Worm (Caenorhabditis elegans): ENCODE results near the gene F54F7.8.

Gene F54F7.8

DNA sequence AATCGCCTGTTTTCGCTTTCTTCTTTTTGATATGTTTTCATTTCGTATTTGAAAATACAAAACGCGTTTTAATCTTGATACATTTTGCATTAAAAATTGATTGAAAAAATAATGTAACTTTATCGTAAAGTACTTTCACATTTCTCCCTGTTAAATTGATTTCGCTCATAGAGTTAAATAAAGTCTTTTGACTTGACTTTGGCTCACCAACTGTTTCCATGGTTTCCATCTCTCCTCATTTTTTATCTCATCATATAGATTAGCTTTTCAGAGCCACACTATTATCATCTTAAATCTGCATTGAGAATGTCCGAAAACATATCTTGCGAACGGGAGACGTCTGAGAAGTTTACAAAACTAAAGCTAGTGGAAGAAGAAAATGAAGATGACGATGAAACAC, 8.5 kb upstream of the F54F7.8 start, which contains the start of gene F54F7.10:
Gene F54F7.10 (plus strand): TSS at position 301 of the 400 bp plus-strand sequence.
- TF ChIP-seq mab-5 (tag; optimal IDR thresholded peaks at IDR 0.05) (no peak), M03D4.4 (tag; optimal IDR thresholded peaks at IDR 0.05) (no peak), ces-1 (GFP tag; optimal IDR thresholded peaks at IDR 0.05) (no peak), nhr-237 (tag; optimal IDR thresholded peaks at IDR 0.05) (no peak), nhr-12 (tag; optimal IDR thresholded peaks at IDR 0.05) (no peak), nhr-76 (tag; optimal IDR thresholded peaks at IDR 0.05) (no peak), lsy-2 (tag; optimal IDR thresholded peaks at IDR 0.05) (no peak)

DNA sequence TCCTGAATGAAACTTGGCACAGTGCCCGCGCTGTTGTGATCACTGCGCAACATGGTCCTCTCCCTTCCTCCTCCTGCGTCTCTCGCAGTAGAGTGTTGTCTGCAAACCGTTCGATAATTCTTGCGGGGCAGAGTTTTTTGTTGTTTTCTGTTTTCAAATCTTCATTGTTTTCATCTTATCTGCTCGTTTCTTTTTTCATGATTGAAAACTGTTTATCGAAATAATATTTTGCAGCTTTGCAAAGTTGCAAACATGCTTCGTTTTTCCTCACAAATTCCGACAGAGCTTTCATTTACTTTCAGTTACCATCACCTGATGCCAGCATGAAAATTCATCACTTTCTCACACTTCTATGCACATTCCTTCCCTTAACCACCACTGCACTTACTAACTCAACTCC, 2.4 kb upstream of the F54F7.8 start, which contains the start of gene mes-1:
Gene mes-1 (plus strand): TSS at position 301 of the 400 bp plus-strand sequence.
- TF ChIP-seq nhr-28 (tag; optimal IDR thresholded peaks at IDR 0.05) (no peak), M03D4.4 (tag; optimal IDR thresholded peaks at IDR 0.05) (no peak), unc-120 (tag; optimal IDR thresholded peaks at IDR 0.05; ENCODE audit: poor library complexity, severe bottlenecking) (no peak), tbx-8 (GFP tag; optimal IDR thresholded peaks at IDR 0.05) (no peak), unc-62 (GFP tag; optimal IDR thresholded peaks at IDR 0.05) (no peak), sptf-1 (tag; optimal IDR thresholded peaks at IDR 0.05) (no peak), lsy-2 (tag; optimal IDR thresholded peaks at IDR 0.05) (no peak), elt-1 (tag; optimal IDR thresholded peaks at IDR 0.05; ENCODE audit: borderline replicate concordance, insufficient read depth) (no peak), cnd-1 (tag; optimal IDR thresholded peaks at IDR 0.05) (no peak), lin-13 (tag; optimal IDR thresholded peaks at IDR 0.05) (no peak), bed-3 (GFP tag; optimal IDR thresholded peaks at IDR 0.05) (no peak), flh-1 (GFP tag; optimal IDR thresholded peaks at IDR 0.05) (no peak), mab-5 (tag; optimal IDR thresholded peaks at IDR 0.05) (no peak), ceh-43 (GFP tag; optimal IDR thresholded peaks at IDR 0.05) (no peak), unc-39 (tag; optimal IDR thresholded peaks at IDR 0.05) (no peak)

DNA sequence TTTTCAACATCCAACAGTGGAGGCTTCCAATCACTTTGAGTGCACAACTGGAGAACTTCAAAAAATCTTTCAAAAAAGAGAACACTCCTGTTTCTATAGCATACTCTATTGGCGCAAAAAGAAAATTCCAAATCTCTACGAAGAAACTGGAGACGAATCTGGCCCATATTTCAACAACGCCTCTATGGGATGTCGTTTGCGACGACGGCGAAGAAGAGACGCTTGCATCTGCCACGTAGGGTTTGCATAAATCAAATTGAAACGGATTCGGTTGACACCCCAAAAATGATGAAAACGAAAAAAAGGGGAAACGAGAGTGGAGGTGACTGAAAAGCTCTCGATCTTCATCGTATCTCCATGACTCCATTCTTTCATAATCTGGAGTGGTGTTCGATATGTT, 1.4 kb upstream of the F54F7.8 start:
- TF ChIP-seq pha-4 (tag; optimal IDR thresholded peaks at IDR 0.05) (no peak), unc-120 (tag; optimal IDR thresholded peaks at IDR 0.05; ENCODE audit: poor library complexity, severe bottlenecking) (no peak), ceh-83 (GFP tag; optimal IDR thresholded peaks at IDR 0.05) (no peak), mep-1 (tag; optimal IDR thresholded peaks at IDR 0.05) (no peak), nhr-76 (tag; optimal IDR thresholded peaks at IDR 0.05) (no peak)

DNA sequence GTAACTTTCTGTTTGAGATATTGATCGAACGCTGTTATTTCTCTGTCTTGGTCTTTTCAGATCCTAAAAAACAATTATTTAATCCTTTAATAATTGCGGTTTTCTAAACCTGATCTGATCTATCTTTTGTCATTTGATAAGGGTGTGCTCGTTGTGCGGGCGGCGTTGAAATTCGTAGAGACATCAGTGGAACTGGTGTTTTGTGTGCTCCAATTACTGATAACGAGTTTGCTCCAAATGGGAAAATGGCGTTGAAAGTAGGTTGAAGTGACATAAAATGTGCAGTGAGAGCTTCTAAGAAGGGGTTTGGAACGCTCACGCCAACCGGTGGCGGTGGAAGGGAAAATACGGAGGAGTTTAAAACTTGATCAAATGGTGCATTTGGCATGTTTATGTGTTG, 371 bp downstream of the F54F7.8 start:
- TF ChIP-seq nhr-237 (tag; optimal IDR thresholded peaks at IDR 0.05) (no peak), unc-62 (GFP tag; optimal IDR thresholded peaks at IDR 0.05) (no peak), M03D4.4 (tag; optimal IDR thresholded peaks at IDR 0.05) (no peak), nhr-2 (tag; optimal IDR thresholded peaks at IDR 0.05) (no peak), pha-4 (tag; optimal IDR thresholded peaks at IDR 0.05) (no peak), drap-1 (GFP tag; optimal IDR thresholded peaks at IDR 0.05) (no peak), cnd-1 (tag; optimal IDR thresholded peaks at IDR 0.05) (no peak), elt-1 (tag; optimal IDR thresholded peaks at IDR 0.05; ENCODE audit: borderline replicate concordance, insufficient read depth) (no peak), nhr-12 (tag; optimal IDR thresholded peaks at IDR 0.05) (no peak), snpc-4 (tag; optimal IDR thresholded peaks at IDR 0.05) (no peak)

DNA sequence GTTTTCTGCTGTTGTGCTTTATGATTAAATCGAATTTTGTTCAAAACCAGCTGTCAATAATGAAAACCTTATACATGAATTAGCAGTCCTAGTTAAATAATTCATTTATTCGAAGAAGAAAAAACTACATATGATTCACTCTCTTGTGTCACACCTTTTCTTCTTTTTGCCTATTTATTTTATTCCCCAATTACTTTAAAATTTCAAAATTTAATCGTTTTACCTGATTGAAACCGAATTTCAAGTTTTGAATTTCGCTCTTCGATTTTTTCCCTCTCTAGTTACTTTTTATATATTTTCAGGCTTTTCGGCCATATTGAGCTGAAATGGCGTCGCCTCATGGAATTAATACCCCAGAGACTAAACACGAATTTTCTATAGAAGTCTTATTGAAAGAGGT, 2.3 kb downstream of the F54F7.8 start, which contains the start of gene xtr-1:
Gene xtr-1 (plus strand): TSS at position 301 of the 400 bp plus-strand sequence.
- TF ChIP-seq nhr-28 (tag; optimal IDR thresholded peaks at IDR 0.05) (no peak), mls-2 (tag; optimal IDR thresholded peaks at IDR 0.05) (no peak), nhr-237 (tag; optimal IDR thresholded peaks at IDR 0.05) (no peak), drap-1 (GFP tag; optimal IDR thresholded peaks at IDR 0.05) (no peak), ham-2 (GFP tag; optimal IDR thresholded peaks at IDR 0.05) (no peak), sptf-1 (tag; optimal IDR thresholded peaks at IDR 0.05) (no peak), unc-62 (GFP tag; optimal IDR thresholded peaks at IDR 0.05) (no peak), snpc-4 (tag; optimal IDR thresholded peaks at IDR 0.05) (no peak), lsy-2 (tag; optimal IDR thresholded peaks at IDR 0.05) (no peak), blmp-1 (tag; optimal IDR thresholded peaks at IDR 0.05) (no peak), zip-8 (tag; optimal IDR thresholded peaks at IDR 0.05) (no peak)

DNA sequence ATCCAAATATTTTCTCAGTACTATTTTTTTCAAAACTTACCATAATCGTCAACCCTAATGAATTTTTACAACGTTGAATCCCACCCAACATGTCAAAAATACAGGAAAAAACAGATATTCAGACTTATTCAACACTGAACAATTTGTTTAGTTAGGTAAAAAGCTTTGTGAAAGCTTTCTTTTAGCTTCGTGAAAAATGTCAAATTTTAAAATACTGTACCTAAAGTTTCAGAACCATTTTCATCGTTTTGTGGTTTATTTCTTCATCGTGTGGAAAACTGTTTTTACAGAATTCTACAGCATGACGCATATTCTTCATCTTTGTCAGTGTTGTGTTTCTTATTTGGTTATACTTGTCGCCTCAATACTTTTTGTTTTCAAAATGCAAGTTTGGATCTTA, 4.2 kb downstream of the F54F7.8 start, which contains the start of gene F54F7.14:
Gene F54F7.14 (plus strand): TSS at position 301 of the 400 bp plus-strand sequence.
- TF ChIP-seq bed-3 (GFP tag; optimal IDR thresholded peaks at IDR 0.05): no peak

All from whole organism, mixed stage, embryonic.